Worm (Caenorhabditis elegans): Measurements from ENCODE around the gene str-101.
"Not testable (repeated sequence)": the region's sequence is repeated elsewhere in the genome, so short reads cannot be mapped to it uniquely, and the experiment has no call there.

The str-101 gene

ce11 chrV:15711898-15712297 lies at the start of gene str-101:
Gene str-101 (minus strand): TSS chrV:15711998.
- TF ChIP-seq egl-27 (tag; optimal IDR thresholded peaks at IDR 0.05) (no peak), blmp-1 (tag; optimal IDR thresholded peaks at IDR 0.05) (no peak), unc-98 (GFP tag; IDR thresholded peaks at IDR 0.05) (no peak), sup-37 (GFP tag; optimal IDR thresholded peaks at IDR 0.05) (no peak), pax-3 (tag; optimal IDR thresholded peaks at IDR 0.05) (no peak), skn-1 (tag; optimal IDR thresholded peaks at IDR 0.05) (no peak), pqm-1 (tag; optimal IDR thresholded peaks at IDR 0.05) (no peak), unc-130 (tag; optimal IDR thresholded peaks at IDR 0.05) (no peak), nhr-85 (tag) (no peak), hpl-2 (GFP tag; optimal IDR thresholded peaks at IDR 0.05) (no peak), unc-86 (tag; optimal IDR thresholded peaks at IDR 0.05) (no peak), mab-9 (GFP tag; IDR thresholded peaks at IDR 0.05) (no peak), dsc-1 (tag; optimal IDR thresholded peaks at IDR 0.05) (no peak)

- no peak for TF ChIP-seq xbp-1 (tag; optimal IDR thresholded peaks at IDR 0.05)
- TF ChIP-seq ceh-88 (GFP tag; IDR thresholded peaks at IDR 0.05): no peak
- no peak for TF ChIP-seq vab-15 (tag; optimal IDR thresholded peaks at IDR 0.05)
- no peak for TF ChIP-seq ets-5 (GFP tag; IDR thresholded peaks at IDR 0.05)
- no peak for TF ChIP-seq pax-3 (tag; optimal IDR thresholded peaks at IDR 0.05)
- no peak for TF ChIP-seq lir-3 (tag; optimal IDR thresholded peaks at IDR 0.05; ENCODE audit: poor library complexity)
- no peak for TF ChIP-seq ztf-11 (tag; optimal IDR thresholded peaks at IDR 0.05)
- TF ChIP-seq aly-2 (tag; optimal IDR thresholded peaks at IDR 0.05): no peak
- no peak for TF ChIP-seq dsc-1 (tag; optimal IDR thresholded peaks at IDR 0.05)
- no peak for TF ChIP-seq egl-13 (tag; optimal IDR thresholded peaks at IDR 0.05)
- TF ChIP-seq efl-1 (optimal IDR thresholded peaks at IDR 0.05): no peak
- TF ChIP-seq efl-1 (GFP tag; optimal IDR thresholded peaks at IDR 0.05 in 1 of 2): no peak
- TF ChIP-seq Y116A8C.19 (tag; optimal IDR thresholded peaks at IDR 0.05; ENCODE audit: borderline replicate concordance): no peak
These were observed 46.7 kb upstream of the str-101 start, which contains the start of gene str-9 for ce11 chrV:15758449-15758848. Gene str-9 (plus strand): TSS chrV:15758749.

DNA sequence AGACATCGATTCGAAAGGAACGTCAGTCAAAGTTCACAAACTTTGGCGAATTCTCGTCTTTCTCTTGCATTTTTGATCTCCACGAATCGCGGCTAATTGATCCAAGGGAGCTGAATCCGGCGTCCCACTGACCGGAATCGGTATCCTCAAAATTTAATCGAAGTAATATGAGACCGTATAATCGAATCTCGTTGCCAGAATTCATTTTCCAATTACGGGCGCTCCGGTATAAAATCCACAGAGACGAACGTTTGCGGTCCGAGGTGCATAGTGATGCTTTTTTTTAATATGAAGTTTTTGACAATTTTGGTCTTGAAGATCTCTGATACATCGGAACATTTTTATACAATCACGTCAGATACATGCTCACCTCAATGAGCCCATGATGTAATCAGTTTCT lies 45.8 kb upstream of the str-101 start:
- TF ChIP-seq unc-30 (tag; optimal IDR thresholded peaks at IDR 0.05): no peak
- no peak for TF ChIP-seq lin-35 (GFP tag; optimal IDR thresholded peaks at IDR 0.05)
- TF ChIP-seq sox-4 (tag; optimal IDR thresholded peaks at IDR 0.05): no peak
- TF ChIP-seq pqm-1 (tag; optimal IDR thresholded peaks at IDR 0.05): no peak
- no peak for TF ChIP-seq elt-3 (tag; optimal IDR thresholded peaks at IDR 0.05)
- TF ChIP-seq tbx-2 (tag; optimal IDR thresholded peaks at IDR 0.05): no peak
- TF ChIP-seq lir-3 (tag; optimal IDR thresholded peaks at IDR 0.05; ENCODE audit: poor library complexity): no peak
- no peak for TF ChIP-seq Y116A8C.19 (tag; optimal IDR thresholded peaks at IDR 0.05; ENCODE audit: borderline replicate concordance)

DNA sequence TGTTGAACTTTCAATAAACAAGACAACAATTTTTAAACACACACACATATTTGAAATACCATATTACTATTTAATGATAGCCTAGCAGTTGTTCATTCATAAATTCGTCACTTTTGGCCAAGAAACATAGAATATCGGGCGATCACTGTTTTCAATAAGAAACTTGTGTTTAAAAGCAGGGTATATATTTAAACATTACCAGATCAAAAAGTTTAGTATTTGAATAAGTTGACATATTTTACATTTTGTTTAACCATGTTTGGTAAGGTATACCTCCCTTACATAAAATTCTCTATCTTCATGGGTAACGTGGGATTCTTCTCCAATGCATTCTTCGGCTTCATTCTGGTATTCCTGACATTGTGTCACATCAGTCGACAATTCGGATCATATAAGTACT lies 42.9 kb upstream of the str-101 start, which contains the start of gene str-8:
TSS of gene str-8 (plus strand) at position 301 of the 400 bp plus-strand sequence.
- not testable (repeated sequence) for TF ChIP-seq fkh-8 (tag; optimal IDR thresholded peaks at IDR 0.05); ama-1 (optimal IDR thresholded peaks at IDR 0.05); nhr-47 (tag; optimal IDR thresholded peaks at IDR 0.05)

- TF ChIP-seq mep-1 (tag; optimal IDR thresholded peaks at IDR 0.05); zip-4 (GFP tag; optimal IDR thresholded peaks at IDR 0.05); lin-13 (GFP tag; optimal IDR thresholded peaks at IDR 0.05): not testable (repeated sequence)
These were observed 41.1 kb upstream of the str-101 start, which contains the start of gene str-5 for ce11 chrV:15752941-15753340. Gene str-5 (plus strand): TSS chrV:15753241.
